Worm (Caenorhabditis elegans): ENCODE measurements around the gene F52H2.15.

F52H2.15 gene

ce11 chrX:2551450-2551849, 13.7 kb upstream of the F52H2.15 start:
- no peak for TF ChIP-seq ceh-6 (GFP tag; optimal IDR thresholded peaks at IDR 0.05)
- TF ChIP-seq pax-1 (tag; optimal IDR thresholded peaks at IDR 0.05): no peak

ce11 chrX:2552210-2552674, 12.9 kb upstream of the F52H2.15 start, which contains the start of gene aat-3:
TSS of gene aat-3 (plus strand) at chrX:2552260.
- TF ChIP-seq rnt-1 (tag; optimal IDR thresholded peaks at IDR 0.05) (peak; percentile 1), ceh-48 (tag; optimal IDR thresholded peaks at IDR 0.05) (no peak), ttx-3 (tag; optimal IDR thresholded peaks at IDR 0.05) (no peak), ceh-19 (GFP tag; optimal IDR thresholded peaks at IDR 0.05) (peak; percentile 19), odd-2 (tag; optimal IDR thresholded peaks at IDR 0.05) (no peak), unc-86 (tag; optimal IDR thresholded peaks at IDR 0.05) (no peak), pag-3 (tag; optimal IDR thresholded peaks at IDR 0.05; ENCODE audit: borderline replicate concordance) (no peak), F13H6.1 (tag; optimal IDR thresholded peaks at IDR 0.05) (no peak), ceh-24 (tag; optimal IDR thresholded peaks at IDR 0.05) (no peak), eyg-1 (tag; optimal IDR thresholded peaks at IDR 0.05) (no peak), ceh-2 (tag; optimal IDR thresholded peaks at IDR 0.05) (no peak), fax-1 (tag; optimal IDR thresholded peaks at IDR 0.05) (no peak), ceh-31 (tag; optimal IDR thresholded peaks at IDR 0.05) (peak; percentile 42), ref-2 (tag; optimal IDR thresholded peaks at IDR 0.05) (peak; percentile 34), fkh-6 (tag; optimal IDR thresholded peaks at IDR 0.05) (peak; percentile 36), ceh-30 (tag; optimal IDR thresholded peaks at IDR 0.05) (no peak), zip-5 (tag; optimal IDR thresholded peaks at IDR 0.05) (no peak), pax-1 (tag; optimal IDR thresholded peaks at IDR 0.05) (no peak), hlh-30 (tag; optimal IDR thresholded peaks at IDR 0.05; ENCODE audit: insufficient read depth) (no peak), unc-3 (GFP tag; conservative IDR thresholded peaks at IDR 0.05) (no peak), unc-3 (tag; optimal IDR thresholded peaks at IDR 0.05) (no peak), tbx-2 (tag; optimal IDR thresholded peaks at IDR 0.05) (peak; percentile 17), nfya-1 (tag; optimal IDR thresholded peaks at IDR 0.05) (peak; percentile 18), ceh-18 (tag; optimal IDR thresholded peaks at IDR 0.05) (no peak), sox-2 (GFP tag; IDR thresholded peaks at IDR 0.05) (no peak), lim-6 (tag; optimal IDR thresholded peaks at IDR 0.05) (no peak), ceh-34 (tag; optimal IDR thresholded peaks at IDR 0.05) (peak; percentile 45), sox-4 (tag; optimal IDR thresholded peaks at IDR 0.05) (no peak), ceh-22 (tag; optimal IDR thresholded peaks at IDR 0.05) (no peak), pros-1 (tag; optimal IDR thresholded peaks at IDR 0.05) (peak; percentile 23), T23F11.4 (GFP tag; optimal IDR thresholded peaks at IDR 0.05) (no peak), ceh-14 (tag; optimal IDR thresholded peaks at IDR 0.05) (no peak), Y22D7AL.16 (tag; optimal IDR thresholded peaks at IDR 0.05) (no peak), hlh-6 (tag; optimal IDR thresholded peaks at IDR 0.05) (no peak), ceh-6 (GFP tag; optimal IDR thresholded peaks at IDR 0.05) (peak; percentile 47)

- TF ChIP-seq unc-42 (tag; optimal IDR thresholded peaks at IDR 0.05) (no peak), madf-2 (tag; optimal IDR thresholded peaks at IDR 0.05) (peak; percentile 66), C08G9.2 (tag; optimal IDR thresholded peaks at IDR 0.05) (peak; percentile 27), ceh-6 (GFP tag; optimal IDR thresholded peaks at IDR 0.05) (peak; percentile 10), ttx-3 (tag; optimal IDR thresholded peaks at IDR 0.05) (peak; percentile 32), ets-4 (tag; optimal IDR thresholded peaks at IDR 0.05) (peak; percentile 15), npax-4 (tag; optimal IDR thresholded peaks at IDR 0.05) (peak; percentile 9), rnt-1 (tag; optimal IDR thresholded peaks at IDR 0.05) (peak; percentile 62), ceh-2 (tag; optimal IDR thresholded peaks at IDR 0.05) (no peak), nhr-11 (tag; optimal IDR thresholded peaks at IDR 0.05) (no peak), elt-4 (tag; optimal IDR thresholded peaks at IDR 0.05) (no peak), ceh-30 (tag; optimal IDR thresholded peaks at IDR 0.05) (no peak), hlh-30 (tag; optimal IDR thresholded peaks at IDR 0.05; ENCODE audit: insufficient read depth) (peak; percentile 66), lin-11 (tag; optimal IDR thresholded peaks at IDR 0.05) (peak; percentile 52), unc-55 (GFP tag; optimal IDR thresholded peaks at IDR 0.05) (peak; percentile 65), pat-9 (tag; optimal IDR thresholded peaks at IDR 0.05) (peak; percentile 34), unc-3 (GFP tag; conservative IDR thresholded peaks at IDR 0.05) (no peak), unc-3 (tag; optimal IDR thresholded peaks at IDR 0.05) (peak; percentile 39), sox-4 (tag; optimal IDR thresholded peaks at IDR 0.05) (peak; percentile 39), sox-2 (GFP tag; IDR thresholded peaks at IDR 0.05) (peak; percentile 29; the same call in 1 of the 2 replicates), lim-6 (tag; optimal IDR thresholded peaks at IDR 0.05) (peak; percentile 51), ceh-19 (GFP tag; optimal IDR thresholded peaks at IDR 0.05) (peak; percentile 47), ceh-31 (tag; optimal IDR thresholded peaks at IDR 0.05) (peak; percentile 65), nfya-1 (tag; optimal IDR thresholded peaks at IDR 0.05) (peak; percentile 39), ztf-16 (tag; optimal IDR thresholded peaks at IDR 0.05) (peak; percentile 70), dve-1 (tag; optimal IDR thresholded peaks at IDR 0.05) (no peak), gmeb-2 (tag; optimal IDR thresholded peaks at IDR 0.05) (peak; percentile 11), F13H6.1 (tag; optimal IDR thresholded peaks at IDR 0.05) (peak; percentile 11), ceh-14 (tag; optimal IDR thresholded peaks at IDR 0.05) (peak; percentile 28)
These were observed 11.7 kb upstream of the F52H2.15 start for ce11 chrX:2553433-2553860.
